Fruit fly (Drosophila melanogaster) whole organism, embryonic: Measurements from ENCODE around the gene CG13059.

Experiments
- Atf3 ChIP-seq: fragments of 200-800 bp; sonication (Bioruptor generic); optimal IDR thresholded peaks from 3 replicates; lab custom pipeline; 2016; ENCODE audit warnings: missing biosample characterization, missing genetic modification characterization
- Blimp-1 ChIP-seq: fragments of 200-800 bp; sonication (Bioruptor generic); optimal IDR thresholded peaks from 3 replicates; lab custom pipeline; 2018; ENCODE audit warnings: missing biosample characterization, missing genetic modification characterization, mild to moderate bottlenecking, moderate library complexity, missing genetic modification reagents
- BtbVII ChIP-seq: fragments of 200-800 bp; sonication (Bioruptor generic); optimal IDR thresholded peaks from 3 replicates; lab custom pipeline; 2017; ENCODE audit warnings: missing biosample characterization, mild to moderate bottlenecking, missing genetic modification characterization
- CG11504 ChIP-seq: fragments of 200-800 bp; sonication (Bioruptor generic); optimal IDR thresholded peaks from 3 replicates; lab custom pipeline; 2019; ENCODE audit warnings: missing biosample characterization, mild to moderate bottlenecking, missing genetic modification characterization, moderate library complexity
- CG13287 ChIP-seq: fragments of 200-800 bp; sonication (Bioruptor generic); IDR thresholded peaks from 2 replicates; pipeline ENCODE4 v1.3.6; 2022; ENCODE audit warnings: missing biosample characterization, missing genetic modification characterization; ENCODE audit not compliant: partially characterized antibody
- CG15011 ChIP-seq: fragments of 200-800 bp; sonication (Bioruptor generic); optimal IDR thresholded peaks from 3 replicates; lab custom pipeline; 2018; ENCODE audit warnings: missing biosample characterization, mild to moderate bottlenecking, missing genetic modification characterization
- CG1603 ChIP-seq: fragments of 200-800 bp; sonication (Bioruptor generic); optimal IDR thresholded peaks from 2 replicates; lab custom pipeline; 2019; ENCODE audit warnings: missing biosample characterization, mild to moderate bottlenecking, missing genetic modification characterization, moderate library complexity
- CG16779 ChIP-seq: fragments of 200-800 bp; sonication (Bioruptor generic); IDR thresholded peaks from 2 replicates; pipeline ENCODE4 v1.3.6; 2022; ENCODE audit warnings: missing biosample characterization, missing genetic modification characterization
- CG17802 ChIP-seq: fragments of 200-800 bp; sonication (Bioruptor generic); optimal IDR thresholded peaks from 2 replicates; lab custom pipeline; 2018; ENCODE audit warnings: missing biosample characterization, mild to moderate bottlenecking, missing genetic modification characterization, moderate library complexity
- CG17912 ChIP-seq: fragments of 200-800 bp; sonication (Bioruptor generic); optimal IDR thresholded peaks from 2 replicates; lab custom pipeline; 2018; ENCODE audit warnings: missing biosample characterization, mild to moderate bottlenecking, missing genetic modification characterization
- CG32767 ChIP-seq: fragments of 200-800 bp; sonication (Bioruptor generic); IDR thresholded peaks from 2 replicates; pipeline ENCODE4 v1.3.6; 2022; ENCODE audit warnings: missing biosample characterization, missing genetic modification characterization
- CG33557 ChIP-seq: fragments of 200-800 bp; sonication (Bioruptor generic); optimal IDR thresholded peaks from 2 replicates; lab custom pipeline; 2019; ENCODE audit warnings: missing biosample characterization, mild to moderate bottlenecking, missing genetic modification characterization, moderate library complexity
- CG3995 ChIP-seq: fragments of 200-800 bp; sonication (Bioruptor generic); optimal IDR thresholded peaks from 3 replicates; lab custom pipeline; 2016; ENCODE audit warnings: missing biosample characterization, missing genetic modification characterization
- CG6765 ChIP-seq: fragments of 200-800 bp; sonication (Bioruptor generic); optimal IDR thresholded peaks from 3 replicates; lab custom pipeline; 2017; ENCODE audit warnings: missing biosample characterization, mild to moderate bottlenecking, missing genetic modification characterization
- CG7372 ChIP-seq: fragments of 200-800 bp; sonication (Bioruptor generic); IDR thresholded peaks from 2 replicates; pipeline ENCODE4 v1.3.6; 2022; ENCODE audit warnings: missing biosample characterization, missing genetic modification characterization
- CG8359 ChIP-seq: fragments of 200-800 bp; sonication (Bioruptor generic); optimal IDR thresholded peaks from 2 replicates; lab custom pipeline; 2017; ENCODE audit warnings: missing biosample characterization, mild to moderate bottlenecking, missing genetic modification characterization, borderline replicate concordance
- CG8765 ChIP-seq: fragments of 200-800 bp; sonication (Bioruptor generic); IDR thresholded peaks from 2 replicates; pipeline ENCODE4 v1.3.6; 2022; ENCODE audit warnings: missing biosample characterization, missing genetic modification characterization
- Dbx ChIP-seq: fragments of 200-800 bp; sonication (Bioruptor generic); IDR thresholded peaks from 3 replicates; pipeline ENCODE4 v1.3.6; 2022; ENCODE audit warnings: missing biosample characterization, missing genetic modification characterization
- Dek ChIP-seq: fragments of 200-800 bp; sonication (Bioruptor generic); optimal IDR thresholded peaks from 3 replicates; lab custom pipeline; 2019; ENCODE audit warnings: missing biosample characterization, mild to moderate bottlenecking, missing genetic modification characterization, moderate library complexity
- Dip3 ChIP-seq: fragments of 200-800 bp; sonication (Bioruptor generic); optimal IDR thresholded peaks from 3 replicates; lab custom pipeline; 2016; ENCODE audit warnings: missing biosample characterization, missing genetic modification characterization
- H15 ChIP-seq: fragments of 200-800 bp; sonication (Bioruptor generic); IDR thresholded peaks from 3 replicates; pipeline ENCODE4 v1.3.6; 2022; ENCODE audit warnings: missing biosample characterization, missing genetic modification characterization
- Hmx ChIP-seq: fragments of 200-800 bp; sonication (Bioruptor generic); optimal IDR thresholded peaks from 2 replicates; lab custom pipeline; 2016; ENCODE audit warnings: missing biosample characterization, missing genetic modification characterization
- Hr3 ChIP-seq: fragments of 200-800 bp; sonication (Bioruptor generic); optimal IDR thresholded peaks from 3 replicates; lab custom pipeline; 2016; ENCODE audit warnings: missing biosample characterization, missing genetic modification characterization
- NK7.1 ChIP-seq: fragments of 200-800 bp; sonication (Bioruptor generic); optimal IDR thresholded peaks from 3 replicates; lab custom pipeline; 2016; ENCODE audit warnings: missing biosample characterization, missing genetic modification characterization
- Oli ChIP-seq: fragments of 200-800 bp; sonication (Bioruptor generic); optimal IDR thresholded peaks from 2 replicates; lab custom pipeline; 2018; ENCODE audit warnings: missing biosample characterization, mild to moderate bottlenecking, missing genetic modification characterization, moderate library complexity
- Ravus ChIP-seq: fragments of 200-800 bp; sonication (Bioruptor generic); IDR thresholded peaks from 2 replicates; pipeline ENCODE4 v1.3.6; 2022; ENCODE audit warnings: missing biosample characterization, missing genetic modification characterization
- Side ChIP-seq: fragments of 200-800 bp; sonication (Bioruptor generic); optimal IDR thresholded peaks from 2 replicates; lab custom pipeline; 2016; ENCODE audit warnings: missing biosample characterization, missing genetic modification characterization
- Ssrp ChIP-seq: fragments of 200-800 bp; sonication (Bioruptor generic); optimal IDR thresholded peaks from 2 replicates; lab custom pipeline; 2018; ENCODE audit warnings: missing biosample characterization, mild to moderate bottlenecking, missing genetic modification characterization, moderate library complexity
- Stat92E ChIP-seq, 3 experiments: fragments of >200 bp in 2 of 3; fragments of 200-800 bp in 1 of 3; sonication (Bioruptor generic) in 1 of 3; optimal IDR thresholded peaks; 2 replicates each; lab custom pipeline; 2017 to 2019; ENCODE audit warnings: missing biosample characterization in 3 of 3, missing genetic modification characterization in 3 of 3, mild to moderate bottlenecking in 1 of 3, moderate library complexity in 1 of 3
- Trl ChIP-seq, 3 experiments: fragments of >200 bp in 2 of 3; fragments of 200-800 bp in 1 of 3; sonication (Bioruptor generic) in 1 of 3; optimal IDR thresholded peaks; 2 replicates in 1 of 3; 3 replicates in 2 of 3; lab custom pipeline; 2016 to 2017; ENCODE audit warnings: missing biosample characterization in 1 of 3, missing genetic modification characterization in 1 of 3
- YL-1 ChIP-seq: fragments of 200-800 bp; sonication (Bioruptor generic); optimal IDR thresholded peaks from 3 replicates; lab custom pipeline; 2017; ENCODE audit warnings: missing biosample characterization, mild to moderate bottlenecking, missing genetic modification characterization
- da ChIP-seq: fragments of 200-800 bp; sonication (Bioruptor generic); optimal IDR thresholded peaks from 2 replicates; lab custom pipeline; 2016; ENCODE audit warnings: missing biosample characterization, missing genetic modification characterization
- dimm ChIP-seq: fragments of 200-800 bp; sonication (Bioruptor generic); IDR thresholded peaks from 2 replicates; pipeline ENCODE4 v1.3.6; 2022; ENCODE audit warnings: missing biosample characterization, missing genetic modification characterization
- ems ChIP-seq: fragments of 200-800 bp; sonication (Bioruptor generic); optimal IDR thresholded peaks from 3 replicates; lab custom pipeline; 2016; ENCODE audit warnings: missing biosample characterization, missing genetic modification characterization
- gcm2 ChIP-seq: fragments of 200-800 bp; sonication (Bioruptor generic); optimal IDR thresholded peaks from 2 replicates; lab custom pipeline; 2016; ENCODE audit warnings: missing biosample characterization, missing genetic modification characterization
- gfzf ChIP-seq: fragments of 200-800 bp; sonication (Bioruptor generic); optimal IDR thresholded peaks from 2 replicates; lab custom pipeline; 2016; ENCODE audit warnings: missing biosample characterization, mild to moderate bottlenecking, missing genetic modification characterization, moderate library complexity
- grn ChIP-seq: fragments of 200-800 bp; sonication (Bioruptor generic); optimal IDR thresholded peaks from 3 replicates; lab custom pipeline; 2017; ENCODE audit warnings: missing biosample characterization, missing genetic modification characterization
- hbn ChIP-seq: fragments of 200-800 bp; sonication (Bioruptor generic); IDR thresholded peaks from 2 replicates; pipeline ENCODE4 v1.3.6; 2022; ENCODE audit warnings: missing biosample characterization, missing genetic modification characterization; ENCODE audit not compliant: partially characterized antibody
- kah ChIP-seq: fragments of 200-800 bp; sonication (Bioruptor generic); optimal IDR thresholded peaks from 2 replicates; lab custom pipeline; 2018; ENCODE audit warnings: missing biosample characterization, mild to moderate bottlenecking, missing genetic modification characterization
- ken ChIP-seq: fragments of 200-800 bp; sonication (Bioruptor generic); IDR thresholded peaks from 3 replicates; pipeline ENCODE4 v1.3.6; 2022; ENCODE audit warnings: missing biosample characterization, missing genetic modification characterization
- kni ChIP-seq: fragments of 200-800 bp; sonication (Bioruptor generic); optimal IDR thresholded peaks from 3 replicates; lab custom pipeline; 2017; ENCODE audit warnings: mild to moderate bottlenecking, missing biosample characterization, missing genetic modification reagents, missing genetic modification characterization
- mam ChIP-seq: fragments of 200-800 bp; sonication (Bioruptor generic); optimal IDR thresholded peaks from 3 replicates; lab custom pipeline; 2016; ENCODE audit warnings: missing biosample characterization, missing genetic modification characterization
- nmo ChIP-seq: fragments of 200-800 bp; sonication (Bioruptor generic); optimal IDR thresholded peaks from 2 replicates; lab custom pipeline; 2018; ENCODE audit warnings: missing biosample characterization, mild to moderate bottlenecking, missing genetic modification characterization, moderate library complexity
- otp ChIP-seq: fragments of 200-800 bp; sonication (Bioruptor generic); IDR thresholded peaks from 3 replicates; pipeline ENCODE4, ENCODE4 v1.3.6; 2022; ENCODE audit warnings: missing biosample characterization, missing genetic modification characterization
- pb ChIP-seq: fragments of 200-800 bp; sonication (Bioruptor generic); optimal IDR thresholded peaks from 3 replicates; lab custom pipeline; 2016; ENCODE audit warnings: missing biosample characterization, missing genetic modification characterization
- ro ChIP-seq: fragments of 200-800 bp; sonication (Bioruptor generic); IDR thresholded peaks from 2 replicates; pipeline ENCODE4 v1.3.6; 2022; ENCODE audit warnings: missing biosample characterization, missing genetic modification characterization
- sr ChIP-seq: fragments of 200-800 bp; sonication (Bioruptor generic); IDR thresholded peaks from 3 replicates; pipeline ENCODE4 v1.3.6; 2022; ENCODE audit warnings: missing biosample characterization, missing genetic modification characterization
- unc-4 ChIP-seq: fragments of 200-800 bp; sonication (Bioruptor generic); IDR thresholded peaks from 2 replicates; pipeline ENCODE4 v1.3.6; 2022; ENCODE audit warnings: missing biosample characterization, missing genetic modification characterization; ENCODE audit not compliant: partially characterized antibody
- wor ChIP-seq: fragments of 200-800 bp; sonication (Bioruptor generic); IDR thresholded peaks from 2 replicates; pipeline ENCODE4 v1.3.6; 2022; ENCODE audit warnings: missing biosample characterization, missing genetic modification characterization

Gene CG13059

dm6 chr3L:16328207-16328891 is 4.9 kb downstream of the CG13059 start, which contains the start of gene CG13058 (continued):
- TF ChIP-seq kah (GFP tag; lab: Kevin White, UChicago) (peak; percentile 19), CG15011 (GFP tag; lab: Kevin White, UChicago) (peak; percentile 13), NK7.1 (GFP tag; lab: Kevin White, UChicago) (no peak), H15 (no peak), hbn (GFP tag; lab: Robert Waterston, UW) (no peak), kni (GFP tag; lab: Kevin White, UChicago) (no peak), CG32767 (GFP tag; lab: Robert Waterston, UW) (peak; percentile 71; the same call in 1 of the 2 replicates), Stat92E (GFP tag; optimal IDR thresholded peaks at IDR 0.05; lab: Kevin White, UChicago) (no peak), CG11504 (tag; lab: Kevin White, UChicago) (peak; percentile 83), gcm2 (GFP tag; lab: Kevin White, UChicago) (no peak), CG8359 (no peak), sr (GFP tag; lab: Robert Waterston, UW) (no peak), mam (no peak), Blimp-1 (GFP tag; lab: Kevin White, UChicago) (no peak), CG8765 (no peak), CG6765 (GFP tag; lab: Kevin White, UChicago) (no peak), ems (GFP tag; lab: Kevin White, UChicago) (no peak), nmo (peak; percentile 30), Ssrp (no peak), ken (GFP tag; lab: Robert Waterston, UW) (0 out of 3 replicates have a peak, but pooled peaks have one; percentile 36), CG1603 (tag; lab: Kevin White, UChicago) (peak; percentile 28), unc-4 (GFP tag; lab: Robert Waterston, UW) (no peak), wor (GFP tag; lab: Robert Waterston, UW) (peak; percentile 41; the same call in 1 of the 2 replicates), CG17912 (GFP tag; lab: Kevin White, UChicago) (no peak), CG17802 (tag; lab: Kevin White, UChicago) (no peak), YL-1 (no peak), Atf3 (GFP tag; lab: Kevin White, UChicago) (peak; percentile 44), Dbx (GFP tag; lab: Robert Waterston, UW) (peak; percentile 64; the same call in 2 of the 3 replicates), dimm (GFP tag; lab: Robert Waterston, UW) (peak; percentile 23; the same call in 1 of the 2 replicates), CG3995 (GFP tag; lab: Kevin White, UChicago) (no peak), Oli (tag; lab: Kevin White, UChicago) (peak; percentile 74), Side (no peak), CG16779 (GFP tag; lab: Robert Waterston, UW) (no peak), Dip3 (GFP tag; lab: Kevin White, UChicago) (peak; percentile 65), Hmx (GFP tag; lab: Kevin White, UChicago) (no peak), CG7372 (GFP tag; lab: Robert Waterston, UW) (no peak), Ravus (GFP tag; lab: Robert Waterston, UW) (no peak; the same call in 1 of the 2 replicates), CG13287 (GFP tag; lab: Robert Waterston, UW) (no peak), otp (GFP tag; lab: Robert Waterston, UW) (peak; percentile 71), da (GFP tag; lab: Kevin White, UChicago) (no peak), BtbVII (peak; percentile 51), gfzf (GFP tag; lab: Kevin White, UChicago) (no peak), CG33557 (GFP tag; lab: Kevin White, UChicago) (no peak), Hr3 (GFP tag; lab: Kevin White, UChicago) (peak; percentile 48), Dek (tag; lab: Kevin White, UChicago) (peak; percentile 60), pb (GFP tag; lab: Kevin White, UChicago) (no peak), Trl (optimal IDR thresholded peaks at IDR 0.05; lab: Kevin White, UChicago) (no peak), Trl (GFP tag; optimal IDR thresholded peaks at IDR 0.05; lab: Kevin White, UChicago) (no peak), ro (GFP tag; lab: Robert Waterston, UW) (no peak), grn (GFP tag; lab: Kevin White, UChicago) (no peak)
